Fruit fly (Drosophila melanogaster): Measurements from ENCODE around the gene sls.

The sls gene

DNA sequence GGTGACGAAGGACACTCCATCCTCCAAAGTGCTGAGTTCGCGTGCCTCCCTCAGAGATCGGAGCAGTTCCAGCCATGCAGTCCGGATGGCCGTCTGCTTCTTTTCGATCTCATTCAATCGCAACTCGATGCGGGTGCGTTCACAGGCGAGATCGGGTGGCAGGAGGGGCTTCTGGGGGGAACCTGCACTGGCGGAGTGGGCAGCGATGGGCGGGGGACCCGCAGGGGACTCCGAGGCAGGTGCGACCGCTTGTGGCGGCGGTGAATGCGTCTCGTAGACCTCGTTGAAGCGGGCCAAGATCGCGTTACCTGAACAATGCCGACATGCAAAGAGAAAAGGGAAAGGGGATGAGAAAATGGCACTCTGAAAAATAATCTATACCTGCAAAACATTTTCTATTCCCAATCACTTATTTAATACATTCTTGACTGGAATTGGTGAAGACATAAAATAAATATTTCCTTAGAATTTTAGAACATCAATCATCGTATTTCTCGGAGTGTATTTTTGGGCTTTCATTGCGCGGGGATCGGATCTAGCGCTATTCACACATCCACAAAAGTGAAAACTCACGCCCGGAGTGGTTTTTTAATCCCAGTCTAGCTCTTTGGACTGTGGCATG, 43.4 kb upstream of the sls start (continued):
- TF ChIP-seq lola (GFP tag; optimal IDR thresholded peaks at IDR 0.05) (peak in 1 of 3 experiments; percentile 69), CG13424 (tag; optimal IDR thresholded peaks at IDR 0.05) (peak; percentile 56), CG10321 (GFP tag; IDR thresholded peaks at IDR 0.05) (no peak), Asciz (GFP tag; optimal IDR thresholded peaks at IDR 0.05) (peak; percentile 54), Poxn (GFP tag; IDR thresholded peaks at IDR 0.05) (no peak), zfh1 (GFP tag; IDR thresholded peaks at IDR 0.05) (peak; percentile 72), pros (GFP tag; optimal IDR thresholded peaks at IDR 0.05) (no peak), gce (GFP tag; IDR thresholded peaks at IDR 0.05) (0 out of 3 replicates have a peak, but pooled peaks have one; percentile 23), luna (GFP tag; optimal IDR thresholded peaks at IDR 0.05) (no peak), toy (GFP tag; IDR thresholded peaks at IDR 0.05) (no peak), CG6272 (GFP tag; IDR thresholded peaks at IDR 0.05) (no peak), CG18599 (GFP tag; optimal IDR thresholded peaks at IDR 0.05) (peak; percentile 14), bsh (GFP tag; optimal IDR thresholded peaks at IDR 0.05) (peak in 1 of 2 experiments; percentile 86), nom (GFP tag; optimal IDR thresholded peaks at IDR 0.05) (no peak), bcd (GFP tag; optimal IDR thresholded peaks at IDR 0.05) (peak; percentile 42), CG9932 (GFP tag; IDR thresholded peaks at IDR 0.05) (no peak), kni (GFP tag; optimal IDR thresholded peaks at IDR 0.05) (peak; percentile 75), ftz-f1 (GFP tag; optimal IDR thresholded peaks at IDR 0.05) (no peak), dan (GFP tag; IDR thresholded peaks at IDR 0.05) (no peak), bab2 (GFP tag; optimal IDR thresholded peaks at IDR 0.05) (peak; percentile 15), Optix (GFP tag; IDR thresholded peaks at IDR 0.05) (0 out of 3 replicates have a peak, but pooled peaks have one; percentile 8), CG6175 (GFP tag; IDR thresholded peaks at IDR 0.05) (no peak), tin (GFP tag; optimal IDR thresholded peaks at IDR 0.05) (peak; percentile 43), CG11560 (tag; IDR thresholded peaks at IDR 0.05) (no peak), tna (GFP tag; IDR thresholded peaks at IDR 0.05; ENCODE audit: partially characterized antibody) (no peak), tup (GFP tag; optimal IDR thresholded peaks at IDR 0.05) (no peak), grau (tag; optimal IDR thresholded peaks at IDR 0.05) (peak; percentile 46), sr (GFP tag; IDR thresholded peaks at IDR 0.05) (no peak), otp (GFP tag; IDR thresholded peaks at IDR 0.05) (peak; percentile 63; the same call in 2 of the 3 replicates), Ets65A (GFP tag) (peak; percentile 89), run (tag; optimal IDR thresholded peaks at IDR 0.05) (no peak), Myb (GFP tag; optimal IDR thresholded peaks at IDR 0.05) (no peak), tgo (GFP tag; IDR thresholded peaks at IDR 0.05) (peak; percentile 52; the same call in 2 of the 3 replicates), CG31365 (tag; optimal IDR thresholded peaks at IDR 0.05) (no peak), CG6254 (GFP tag; optimal IDR thresholded peaks at IDR 0.05) (peak; percentile 55), pho (GFP tag; optimal IDR thresholded peaks at IDR 0.05) (no peak), salm (tag; optimal IDR thresholded peaks at IDR 0.05) (no peak), Sry-β (GFP tag; optimal IDR thresholded peaks at IDR 0.05) (no peak), phol (tag; optimal IDR thresholded peaks at IDR 0.05) (peak; percentile 69), D19B (GFP tag; optimal IDR thresholded peaks at IDR 0.05) (no peak), dmrt99B (tag; optimal IDR thresholded peaks at IDR 0.05) (peak; percentile 68), her (GFP tag; optimal IDR thresholded peaks at IDR 0.05) (no peak), CrebB (tag; optimal IDR thresholded peaks at IDR 0.05) (no peak), schlank (tag; optimal IDR thresholded peaks at IDR 0.05) (no peak), Mes4 (GFP tag; optimal IDR thresholded peaks at IDR 0.05) (no peak), CG10274 (GFP tag; optimal IDR thresholded peaks at IDR 0.05) (no peak), CG14860 (GFP tag; IDR thresholded peaks at IDR 0.05; ENCODE audit: partially characterized antibody) (no peak), CG15073 (GFP tag; optimal IDR thresholded peaks at IDR 0.05) (no peak), crol (GFP tag; IDR thresholded peaks at IDR 0.05) (peak; percentile 89), kay (GFP tag; optimal IDR thresholded peaks at IDR 0.05) (no peak)
